Worm (Caenorhabditis elegans) whole organism, late embryonic: ENCODE results near the gene F19F10.3.

Experiments used
- che-1 ChIP-seq: sonication (generic microtip); optimal IDR thresholded peaks from 2 replicates; lab custom pipeline; 2016; ENCODE audit warnings: mild to moderate bottlenecking, missing genetic modification characterization, missing compliant biosample characterization
- pqm-1 ChIP-seq: sonication (generic microtip); optimal IDR thresholded peaks from 2 replicates; lab custom pipeline; 2016; ENCODE audit warnings: missing genetic modification characterization, missing compliant biosample characterization

DNA sequence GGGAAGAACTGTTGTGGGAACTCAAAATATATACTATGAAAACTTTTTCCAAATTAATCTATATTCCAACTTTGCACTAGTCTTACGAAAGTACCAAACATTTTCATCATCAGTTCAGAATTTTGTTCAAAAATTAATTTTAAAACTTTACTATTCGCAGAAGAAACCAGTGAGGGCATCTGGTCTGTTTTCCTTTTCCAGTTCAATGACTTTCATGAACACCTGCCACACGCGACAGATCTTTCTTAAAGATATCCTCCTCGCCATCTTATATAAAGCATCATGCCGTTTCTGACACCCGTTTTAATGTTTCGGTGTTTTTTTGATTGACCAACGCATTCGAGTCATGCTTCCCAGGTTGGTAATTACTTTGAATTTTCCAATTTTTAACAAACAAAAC, 19.0 kb upstream of the F19F10.3 start, which contains the start of gene C54F6.3:
- TF ChIP-seq pqm-1 (tag; lab: Kevin White, UChicago) (no peak), che-1 (no peak)
